Worm (Caenorhabditis elegans) whole organism, L1 larva: Measurements from ENCODE around the gene ZK1098.6.
A peak's percentile ranks its signal among the peaks of the same experiment; 100 is the strongest.

ENCODE experiments used
- C16A3.4 ChIP-seq: fragments of 150-350 bp; optimal IDR thresholded peaks from 2 replicates; lab custom pipeline; 2014; ENCODE audit warnings: missing biosample characterization, missing genetic modification characterization
- F16B12.6 ChIP-seq: fragments of 150-350 bp; optimal IDR thresholded peaks from 2 replicates; lab custom pipeline; 2014; ENCODE audit warnings: missing biosample characterization, missing genetic modification characterization
- alr-1 ChIP-seq: fragments of 200-800 bp; sonication (Bioruptor generic); optimal IDR thresholded peaks from 2 replicates; lab custom pipeline; 2018; ENCODE audit warnings: borderline replicate concordance, mild to moderate bottlenecking, missing genetic modification characterization, missing compliant biosample characterization
- ama-1 ChIP-seq: fragments of 150-350 bp; optimal IDR thresholded peaks from 2 replicates; lab custom pipeline; 2014
- blmp-1 ChIP-seq: fragments of 150-350 bp; optimal IDR thresholded peaks from 2 replicates; lab custom pipeline; 2014; ENCODE audit warnings: missing biosample characterization, missing genetic modification characterization
- ceh-88 ChIP-seq: fragments of 200-800 bp; sonication (Bioruptor generic); IDR thresholded peaks from 2 replicates; pipeline ENCODE4 v1.3.6; 2022; ENCODE audit warnings: missing genetic modification characterization, missing compliant biosample characterization
- dpl-1 ChIP-seq, 3 experiments: fragments of 150-350 bp in 2 of 3; sonication (generic microtip) in 1 of 3; optimal IDR thresholded peaks; 2 replicates each; lab custom pipeline; 2014 to 2017; ENCODE audit warnings: missing biosample characterization in 3 of 3, missing genetic modification characterization in 3 of 3, missing genetic modification reagents in 3 of 3
- efl-1 ChIP-seq, 4 experiments: fragments of 150-350 bp; optimal IDR thresholded peaks in 3 of 4; peaks in 1 of 4; 1 replicate in 1 of 4; 2 replicates in 3 of 4; lab custom pipeline; 2014; ENCODE audit warnings: missing biosample characterization in 2 of 4, missing genetic modification characterization in 2 of 4, missing genetic modification reagents in 2 of 4
- egl-13 ChIP-seq: sonication (generic microtip); optimal IDR thresholded peaks from 2 replicates; lab custom pipeline; 2016; ENCODE audit warnings: missing genotype, missing genetic modification reagents, missing genetic modification characterization, missing compliant biosample characterization
- elt-3 ChIP-seq, 6 experiments: fragments of 150-350 bp in 1 of 6; sonication (generic microtip); optimal IDR thresholded peaks; 2 replicates each; lab custom pipeline; 2017 to 2018; ENCODE audit warnings: missing biosample characterization in 6 of 6, missing genetic modification characterization in 6 of 6, inconsistent platforms in 1 of 6
- ets-5 ChIP-seq: fragments of 200-800 bp; sonication (Bioruptor generic); IDR thresholded peaks from 2 replicates; pipeline ENCODE4 v1.3.6; 2022; ENCODE audit warnings: missing genetic modification characterization, missing compliant biosample characterization
- fkh-4 ChIP-seq: sonication (generic microtip); optimal IDR thresholded peaks from 2 replicates; lab custom pipeline; 2016; ENCODE audit warnings: missing compliant biosample characterization, missing genetic modification characterization, borderline replicate concordance
- fkh-8 ChIP-seq: sonication (generic microtip); optimal IDR thresholded peaks from 2 replicates; lab custom pipeline; 2016; ENCODE audit warnings: mild to moderate bottlenecking, missing genetic modification characterization, missing compliant biosample characterization
- grh-1 ChIP-seq: fragments of 200-800 bp; sonication (Bioruptor generic); IDR thresholded peaks from 2 replicates; pipeline ENCODE4 v1.3.6; 2022; ENCODE audit warnings: missing genetic modification reagents, missing genetic modification characterization, missing compliant biosample characterization
- hlh-17 ChIP-seq: fragments of 200-800 bp; sonication (Bioruptor generic); optimal IDR thresholded peaks from 2 replicates; lab custom pipeline; 2018; ENCODE audit warnings: missing genetic modification characterization, mild to moderate bottlenecking, missing compliant biosample characterization, moderate library complexity, borderline replicate concordance
- irx-1 ChIP-seq: sonication (generic microtip); optimal IDR thresholded peaks from 2 replicates; lab custom pipeline; 2016; ENCODE audit warnings: missing genetic modification characterization, missing compliant biosample characterization
- lin-14 ChIP-seq: fragments of 200-800 bp; sonication (Bioruptor generic); optimal IDR thresholded peaks from 2 replicates; lab custom pipeline; 2018; ENCODE audit warnings: mild to moderate bottlenecking, missing genetic modification characterization, moderate library complexity, missing compliant biosample characterization
- lin-15B ChIP-seq: fragments of 150-350 bp; sonication (generic microtip); optimal IDR thresholded peaks from 3 replicates; lab custom pipeline; 2014; ENCODE audit warnings: missing biosample characterization, missing genetic modification characterization
- lin-35 ChIP-seq, 2 experiments: fragments of 150-350 bp; optimal IDR thresholded peaks; 2 replicates each; lab custom pipeline; 2014; ENCODE audit warnings: missing biosample characterization in 2 of 2, missing genetic modification characterization in 2 of 2, missing genetic modification reagents in 2 of 2
- lsy-2 ChIP-seq, 2 experiments: fragments of 150-350 bp; optimal IDR thresholded peaks; 2 replicates each; lab custom pipeline; 2014; ENCODE audit warnings: missing biosample characterization in 2 of 2, missing genetic modification characterization in 2 of 2
- mdl-1 ChIP-seq, 2 experiments: fragments of 150-350 bp; optimal IDR thresholded peaks; 2 replicates each; lab custom pipeline; 2014 to 2017; ENCODE audit warnings: missing biosample characterization in 2 of 2, missing genetic modification characterization in 2 of 2, inconsistent platforms in 1 of 2
- mef-2 ChIP-seq: fragments of 150-350 bp; optimal IDR thresholded peaks from 2 replicates; lab custom pipeline; 2014; ENCODE audit warnings: missing biosample characterization, missing genetic modification characterization
- mep-1 ChIP-seq: fragments of 150-350 bp; optimal IDR thresholded peaks from 2 replicates; lab custom pipeline; 2014; ENCODE audit warnings: missing biosample characterization, missing genetic modification characterization
- nhr-11 ChIP-seq: fragments of 150-350 bp; optimal IDR thresholded peaks from 2 replicates; lab custom pipeline; 2014; ENCODE audit warnings: missing biosample characterization, missing genetic modification characterization
- nhr-12 ChIP-seq: sonication (generic microtip); optimal IDR thresholded peaks from 2 replicates; lab custom pipeline; 2017; ENCODE audit warnings: missing biosample characterization, missing genetic modification characterization
- nhr-19 ChIP-seq: fragments of 200-800 bp; sonication (Bioruptor generic); conservative IDR thresholded peaks from 2 replicates; pipeline ENCODE4 v1.3.6; 2022; ENCODE audit warnings: missing genetic modification characterization, missing compliant biosample characterization
- nhr-28 ChIP-seq: fragments of 150-350 bp; optimal IDR thresholded peaks from 2 replicates; lab custom pipeline; 2014; ENCODE audit warnings: missing biosample characterization, missing genetic modification characterization
- nhr-76 ChIP-seq: sonication (generic microtip); optimal IDR thresholded peaks from 2 replicates; lab custom pipeline; 2017; ENCODE audit warnings: missing biosample characterization, missing genetic modification characterization
- nhr-85 ChIP-seq: sonication (generic microtip); peaks from one replicate; lab custom pipeline; 2016; ENCODE audit warnings: missing genetic modification characterization, inconsistent platforms, missing compliant biosample characterization
- pqm-1 ChIP-seq: sonication (generic microtip); optimal IDR thresholded peaks from 3 replicates; lab custom pipeline; 2017; ENCODE audit warnings: missing biosample characterization, missing genetic modification characterization
- rnt-1 ChIP-seq: sonication (generic microtip); optimal IDR thresholded peaks from 2 replicates; lab custom pipeline; 2016; ENCODE audit warnings: mild to moderate bottlenecking, missing genetic modification characterization, moderate library complexity, missing compliant biosample characterization
- skn-1 ChIP-seq: fragments of 150-350 bp; optimal IDR thresholded peaks from 2 replicates; lab custom pipeline; 2014; ENCODE audit warnings: missing biosample characterization, missing genetic modification characterization
- snpc-4 ChIP-seq: fragments of 150-350 bp; optimal IDR thresholded peaks from 2 replicates; lab custom pipeline; 2014; ENCODE audit warnings: missing biosample characterization, missing genetic modification characterization
- snu-23 ChIP-seq: sonication (generic microtip); optimal IDR thresholded peaks from 2 replicates; lab custom pipeline; 2016; ENCODE audit warnings: missing genetic modification characterization, missing compliant biosample characterization
- sox-4 ChIP-seq: sonication (generic microtip); optimal IDR thresholded peaks from 2 replicates; lab custom pipeline; 2016; ENCODE audit warnings: missing genetic modification characterization, missing compliant biosample characterization
- sptf-1 ChIP-seq: fragments of 150-350 bp; optimal IDR thresholded peaks from 2 replicates; lab custom pipeline; 2014; ENCODE audit warnings: missing biosample characterization, missing genetic modification characterization
- sup-37 ChIP-seq: fragments of 200-800 bp; sonication (Bioruptor generic); optimal IDR thresholded peaks from 2 replicates; lab custom pipeline; 2018; ENCODE audit warnings: mild to moderate bottlenecking, missing genetic modification characterization, missing compliant biosample characterization
- swsn-7 ChIP-seq: sonication (generic microtip); optimal IDR thresholded peaks from 2 replicates; lab custom pipeline; 2016; ENCODE audit warnings: missing genetic modification characterization, missing compliant biosample characterization
- tbx-2 ChIP-seq: sonication (generic microtip); optimal IDR thresholded peaks from 2 replicates; lab custom pipeline; 2016; ENCODE audit warnings: missing genetic modification characterization, missing compliant biosample characterization
- unc-98 ChIP-seq: fragments of 200-800 bp; sonication (Bioruptor generic); IDR thresholded peaks from 2 replicates; pipeline ENCODE4 v1.3.6; 2022; ENCODE audit warnings: missing genetic modification characterization, missing compliant biosample characterization
- xbp-1 ChIP-seq: sonication (generic microtip); optimal IDR thresholded peaks from 2 replicates; lab custom pipeline; 2016; ENCODE audit warnings: missing genetic modification characterization, missing compliant biosample characterization

ZK1098.6 gene

ce11 chrIII:9525252-9525651 lies 1.7 kb upstream of the ZK1098.6 start, which contains the start of gene trpp-3:
TSS of gene trpp-3 (plus strand) at chrIII:9525552.
- no peak for TF ChIP-seq rnt-1 (tag; lab: Kevin White, UChicago)
- no peak for TF ChIP-seq lin-14 (GFP tag; lab: Kevin White, UChicago)
- TF ChIP-seq mef-2 (tag; lab: Kevin White, UChicago): no peak
- no peak for TF ChIP-seq ets-5 (GFP tag; lab: Robert Waterston, UW)

DNA sequence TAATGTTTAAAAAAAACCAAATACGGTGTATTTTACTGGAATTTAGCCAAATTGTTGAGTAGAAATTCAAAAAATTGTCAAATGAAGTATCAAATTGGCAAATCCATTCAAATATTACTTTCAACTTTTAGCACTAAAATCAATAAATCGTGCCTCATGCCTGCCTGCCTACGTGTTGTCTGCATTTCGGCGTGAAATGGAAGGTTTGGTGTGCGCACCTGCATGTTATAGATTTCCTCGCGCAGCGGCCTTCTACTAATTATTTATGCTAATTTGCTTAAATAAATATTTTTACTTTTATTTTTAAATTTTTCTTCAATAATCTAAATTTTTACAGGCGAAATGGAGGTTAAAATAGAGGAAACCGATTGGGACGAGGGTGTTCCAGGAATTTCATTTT lies 1.9 kb downstream of the ZK1098.6 start, which contains the start of gene ZK1098.2:
ZK1098.2 (plus strand) TSS at position 336 of the 400 bp plus-strand sequence.
- no peak for TF ChIP-seq ama-1 (lab: Kevin White, UChicago)
- peak; percentile 5 to 14 for TF ChIP-seq efl-1 (optimal IDR thresholded peaks at IDR 0.05; lab: Kevin White, UChicago)
- peak in 1 of 2 experiments; percentile 23 for TF ChIP-seq efl-1 (GFP tag; optimal IDR thresholded peaks at IDR 0.05 in 1 of 2; lab: Kevin White, UChicago)
- TF ChIP-seq snu-23 (GFP tag; lab: Kevin White, UChicago): peak; percentile 23
- peak; percentile 68 for TF ChIP-seq mep-1 (tag; lab: Kevin White, UChicago)
- peak; percentile 80 for TF ChIP-seq F16B12.6 (tag; lab: Kevin White, UChicago)
- peak; percentile 46 for TF ChIP-seq blmp-1 (tag; lab: Kevin White, UChicago)
- peak; percentile 30 to 53 for TF ChIP-seq lsy-2 (tag; optimal IDR thresholded peaks at IDR 0.05; lab: Kevin White, UChicago)
- TF ChIP-seq lin-15B (tag; lab: Kevin White, UChicago): no peak
- TF ChIP-seq dpl-1 (GFP tag; optimal IDR thresholded peaks at IDR 0.05; lab: Kevin White, UChicago): peak in 1 of 3 experiments; percentile 42
- TF ChIP-seq lin-35 (GFP tag; optimal IDR thresholded peaks at IDR 0.05; lab: Kevin White, UChicago): peak; percentile 22 to 32
- peak; percentile 28 for TF ChIP-seq C16A3.4 (tag; lab: Kevin White, UChicago)
- peak; percentile 1 for TF ChIP-seq skn-1 (tag; lab: Kevin White, UChicago)
- peak in 1 of 6 experiments; percentile 7 for TF ChIP-seq elt-3 (tag; optimal IDR thresholded peaks at IDR 0.05; lab: Kevin White, UChicago)
- no peak for TF ChIP-seq ceh-88
- TF ChIP-seq lin-14 (GFP tag; lab: Kevin White, UChicago): no peak

DNA sequence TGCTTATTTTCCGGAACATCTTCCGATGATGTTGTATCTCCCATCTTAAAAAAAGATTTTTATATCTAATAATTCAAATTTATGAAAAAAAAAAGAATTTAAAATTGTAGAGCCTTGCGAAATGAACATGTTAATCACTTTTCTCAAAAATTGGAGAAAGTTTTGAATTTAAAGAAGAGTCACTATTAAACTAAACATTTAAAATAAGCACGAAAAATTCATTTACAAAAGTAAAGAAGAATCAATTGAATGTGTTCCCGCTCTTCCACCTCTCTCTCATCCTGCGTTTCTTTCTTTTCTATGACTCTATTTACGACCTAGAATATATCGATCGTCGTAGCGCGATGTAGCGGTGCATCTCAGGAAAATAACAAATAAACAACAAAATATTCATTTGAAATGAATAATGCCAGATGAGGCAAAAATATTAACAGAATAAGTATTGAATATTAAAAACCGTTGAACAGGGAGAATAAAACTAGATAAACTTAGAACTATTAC lies 11.8 kb downstream of the ZK1098.6 start, which contains the start of gene ZK1098.3:
ZK1098.3 (minus strand) TSS at position 51 of the 501 bp plus-strand sequence.
- TF ChIP-seq elt-3 (tag; optimal IDR thresholded peaks at IDR 0.05; lab: Kevin White, UChicago) (no peak), tbx-2 (tag; lab: Kevin White, UChicago) (no peak), fkh-8 (tag; lab: Kevin White, UChicago) (no peak), nhr-12 (tag; lab: Kevin White, UChicago) (no peak), hlh-17 (no peak), dpl-1 (GFP tag; optimal IDR thresholded peaks at IDR 0.05; lab: Kevin White, UChicago) (peak in 2 of 3 experiments; percentile 9 to 45), alr-1 (no peak), nhr-76 (tag; lab: Kevin White, UChicago) (no peak), efl-1 (optimal IDR thresholded peaks at IDR 0.05; lab: Kevin White, UChicago) (peak; percentile 12 to 24), efl-1 (GFP tag; optimal IDR thresholded peaks at IDR 0.05 in 1 of 2; lab: Kevin White, UChicago) (peak in 1 of 2 experiments; percentile 14), rnt-1 (tag; lab: Kevin White, UChicago) (no peak), pqm-1 (tag; lab: Kevin White, UChicago) (no peak), mdl-1 (tag; optimal IDR thresholded peaks at IDR 0.05; lab: Kevin White, UChicago) (no peak), lsy-2 (tag; optimal IDR thresholded peaks at IDR 0.05; lab: Kevin White, UChicago) (peak; percentile 18 to 60), snpc-4 (tag; lab: Kevin White, UChicago) (no peak), mep-1 (tag; lab: Kevin White, UChicago) (peak; percentile 49), nhr-28 (tag; lab: Kevin White, UChicago) (no peak), blmp-1 (tag; lab: Kevin White, UChicago) (peak; percentile 15), lin-15B (tag; lab: Kevin White, UChicago) (no peak), unc-98 (no peak), egl-13 (no peak), lin-35 (GFP tag; optimal IDR thresholded peaks at IDR 0.05; lab: Kevin White, UChicago) (peak in 1 of 2 experiments; percentile 12), sox-4 (tag; lab: Kevin White, UChicago) (no peak), nhr-19 (GFP tag; lab: Robert Waterston, UW) (no peak), xbp-1 (tag; lab: Kevin White, UChicago) (no peak), sptf-1 (tag; lab: Kevin White, UChicago) (no peak), sup-37 (GFP tag; lab: Kevin White, UChicago) (no peak), swsn-7 (tag; lab: Kevin White, UChicago) (no peak), lin-14 (GFP tag; lab: Kevin White, UChicago) (no peak), grh-1 (GFP tag; lab: Robert Waterston, UW) (no peak), nhr-11 (no peak), nhr-85 (tag; lab: Kevin White, UChicago) (no peak), fkh-4 (tag; lab: Kevin White, UChicago) (no peak), irx-1 (tag; lab: Kevin White, UChicago) (no peak)
